Fruit fly (Drosophila melanogaster) whole organism, prepupa: ENCODE results near the gene Syt12.

Source experiments
- CG3919 ChIP-seq: fragments of 200-800 bp; sonication (Bioruptor generic); optimal IDR thresholded peaks from 3 replicates; lab custom pipeline; 2016; ENCODE audit warnings: missing biosample characterization, missing genetic modification characterization
- CG6276 ChIP-seq: fragments of 200-800 bp; sonication (Bioruptor generic); optimal IDR thresholded peaks from 2 replicates; lab custom pipeline; 2017; ENCODE audit warnings: missing biosample characterization, mild to moderate bottlenecking, missing genetic modification characterization
- Eip75B ChIP-seq: fragments of 200-800 bp; sonication (Bioruptor generic); optimal IDR thresholded peaks from 3 replicates; lab custom pipeline; 2016; ENCODE audit warnings: missing biosample characterization, missing genetic modification characterization
- achi ChIP-seq: fragments of 200-800 bp; sonication (Bioruptor generic); optimal IDR thresholded peaks from 3 replicates; lab custom pipeline; 2016; ENCODE audit warnings: missing biosample characterization, missing genetic modification characterization
- acj6 ChIP-seq: fragments of 200-800 bp; sonication (Bioruptor generic); optimal IDR thresholded peaks from 3 replicates; lab custom pipeline; 2016; ENCODE audit warnings: missing biosample characterization, missing genetic modification characterization
- lz ChIP-seq: fragments of 200-800 bp; sonication (Bioruptor generic); optimal IDR thresholded peaks from 3 replicates; lab custom pipeline; 2016; ENCODE audit warnings: missing biosample characterization, missing genetic modification characterization
- net ChIP-seq: fragments of 200-800 bp; sonication (Bioruptor generic); optimal IDR thresholded peaks from 3 replicates; lab custom pipeline; 2016; ENCODE audit warnings: missing biosample characterization, missing genetic modification characterization
- salr ChIP-seq, 2 experiments: fragments of 200-800 bp; sonication (Bioruptor generic); optimal IDR thresholded peaks; 3 replicates each; lab custom pipeline; 2016 to 2018; ENCODE audit warnings: missing biosample characterization in 2 of 2, missing genetic modification characterization in 2 of 2, mild to moderate bottlenecking in 1 of 2
- spab ChIP-seq: fragments of 200-800 bp; sonication (Bioruptor generic); optimal IDR thresholded peaks from 2 replicates; lab custom pipeline; 2017; ENCODE audit warnings: missing biosample characterization, mild to moderate bottlenecking, missing genetic modification characterization, missing genetic modification reagents

DNA sequence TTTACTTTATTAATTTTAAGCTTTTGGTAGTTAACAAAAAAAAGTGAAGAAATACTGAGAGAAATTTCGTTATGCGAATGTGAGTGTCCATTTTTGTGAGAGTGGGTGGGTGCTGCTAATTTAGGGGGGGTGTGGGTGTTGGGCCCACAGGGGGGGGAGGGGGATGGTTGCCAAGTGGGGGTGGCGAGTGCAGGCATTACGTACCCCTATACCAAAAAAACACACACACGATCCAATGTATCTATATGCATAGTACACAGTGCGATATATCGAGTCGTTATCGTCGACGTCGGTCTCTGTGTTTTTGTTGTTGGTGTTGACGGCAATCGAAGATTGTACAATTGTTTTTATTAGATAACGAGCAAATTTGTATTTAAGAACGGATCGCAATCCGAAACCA is 35.5 kb upstream of the Syt12 start:
- TF ChIP-seq spab: no peak
- TF ChIP-seq acj6 (GFP tag; lab: Kevin White, UChicago): no peak
- TF ChIP-seq net (GFP tag; lab: Kevin White, UChicago): no peak
- no peak for TF ChIP-seq achi
- TF ChIP-seq salr (GFP tag; optimal IDR thresholded peaks at IDR 0.05; lab: Kevin White, UChicago): no peak
- TF ChIP-seq CG6276: no peak
- TF ChIP-seq CG3919 (GFP tag; lab: Kevin White, UChicago): no peak
- TF ChIP-seq Eip75B (GFP tag; lab: Kevin White, UChicago): no peak
- TF ChIP-seq lz: no peak
